Worm (Caenorhabditis elegans): ENCODE data around the gene T04A8.8.

- TF ChIP-seq T26A8.4 (GFP tag; IDR thresholded peaks at IDR 0.05) (no peak), nhr-42 (GFP tag; IDR thresholded peaks at IDR 0.05) (no peak), rbr-2 (tag; optimal IDR thresholded peaks at IDR 0.05) (no peak), F49E8.2 (tag; optimal IDR thresholded peaks at IDR 0.05; ENCODE audit: borderline replicate concordance) (no peak), unc-39 (tag; optimal IDR thresholded peaks at IDR 0.05) (no peak), aly-2 (tag; optimal IDR thresholded peaks at IDR 0.05) (no peak), zag-1 (tag; optimal IDR thresholded peaks at IDR 0.05) (no peak), ama-1 (optimal IDR thresholded peaks at IDR 0.05) (peak; percentile 59), mep-1 (tag; optimal IDR thresholded peaks at IDR 0.05) (no peak), sdz-12 (GFP tag; optimal IDR thresholded peaks at IDR 0.05) (no peak)
Measured at ce11 chrIII:4695057-4695456, 1.3 kb downstream of the T04A8.8 start, which contains the start of gene T04A8.7.
